Worm (Caenorhabditis elegans): ENCODE results near the gene vit-1.

Gene vit-1

ce11 chrX:7680545-7681330, 47.0 kb upstream of the vit-1 start, which contains the start of gene stn-2 (continued):
- TF ChIP-seq ces-1 (GFP tag; optimal IDR thresholded peaks at IDR 0.05) (no peak), ceh-44 (GFP tag; IDR thresholded peaks at IDR 0.05) (no peak), unc-39 (tag; optimal IDR thresholded peaks at IDR 0.05) (no peak), hlh-11 (tag; optimal IDR thresholded peaks at IDR 0.05) (peak; percentile 26), lin-29 (GFP tag; IDR thresholded peaks at IDR 0.05) (no peak), nhr-25 (tag; optimal IDR thresholded peaks at IDR 0.05; ENCODE audit: borderline replicate concordance, insufficient read depth) (no peak), nhr-111 (GFP tag; optimal IDR thresholded peaks at IDR 0.05) (no peak), nhr-6 (tag; optimal IDR thresholded peaks at IDR 0.05) (no peak), lin-13 (GFP tag; optimal IDR thresholded peaks at IDR 0.05) (no peak), zip-2 (tag; optimal IDR thresholded peaks at IDR 0.05) (no peak), lsy-2 (tag; optimal IDR thresholded peaks at IDR 0.05) (peak in 1 of 2 experiments; percentile 8), madf-5 (GFP tag; IDR thresholded peaks at IDR 0.05) (no peak), R02D3.7 (tag; optimal IDR thresholded peaks at IDR 0.05) (no peak), hmg-1.1 (GFP tag; IDR thresholded peaks at IDR 0.05) (no peak), saeg-2 (GFP tag; IDR thresholded peaks at IDR 0.05) (no peak), dmd-9 (GFP tag; IDR thresholded peaks at IDR 0.05) (0 out of 2 replicates have a peak, but pooled peaks have one; percentile 16), lin-1 (GFP tag; IDR thresholded peaks at IDR 0.05) (no peak), ceh-28 (tag; optimal IDR thresholded peaks at IDR 0.05) (no peak), rbr-2 (tag; optimal IDR thresholded peaks at IDR 0.05) (no peak)

- TF ChIP-seq lin-39 (tag; optimal IDR thresholded peaks at IDR 0.05): peak; percentile 50
- peak; percentile 65 for TF ChIP-seq hlh-30 (tag; optimal IDR thresholded peaks at IDR 0.05; ENCODE audit: insufficient read depth)
- peak; percentile 58 for TF ChIP-seq mep-1 (tag; optimal IDR thresholded peaks at IDR 0.05)
- TF ChIP-seq hmg-1.1 (GFP tag; IDR thresholded peaks at IDR 0.05): peak; percentile 23; the same call in 1 of the 2 replicates
- no peak for TF ChIP-seq nhr-11 (tag; optimal IDR thresholded peaks at IDR 0.05)
- TF ChIP-seq mdl-1 (tag; optimal IDR thresholded peaks at IDR 0.05): peak in 1 of 2 experiments; percentile 12
- TF ChIP-seq lsy-2 (tag; optimal IDR thresholded peaks at IDR 0.05): peak in 1 of 2 experiments; percentile 34
- peak in 1 of 2 experiments; percentile 99 for TF ChIP-seq unc-62 (GFP tag; optimal IDR thresholded peaks at IDR 0.05 in 1 of 2)
- TF ChIP-seq unc-62 (tag; optimal IDR thresholded peaks at IDR 0.05): no peak
- peak; percentile 91 for TF ChIP-seq fkh-10 (GFP tag; optimal IDR thresholded peaks at IDR 0.05)
- no peak for TF ChIP-seq fos-1 (tag; optimal IDR thresholded peaks at IDR 0.05)
- no peak for TF ChIP-seq aly-2 (tag; optimal IDR thresholded peaks at IDR 0.05)
- TF ChIP-seq F37D6.2 (tag; optimal IDR thresholded peaks at IDR 0.05): peak; percentile 54
- TF ChIP-seq dmd-6 (GFP tag; IDR thresholded peaks at IDR 0.05): no peak
- TF ChIP-seq mes-2 (tag; optimal IDR thresholded peaks at IDR 0.05; ENCODE audit: poor library complexity, severe bottlenecking): peak; percentile 57
- no peak for TF ChIP-seq daf-16 (GFP tag; optimal IDR thresholded peaks at IDR 0.05)
- peak; percentile 82 for TF ChIP-seq daf-16 (tag; optimal IDR thresholded peaks at IDR 0.05)
- 0 out of 2 replicates have a peak, but pooled peaks have one; percentile 42 for TF ChIP-seq ctbp-1 (GFP tag; IDR thresholded peaks at IDR 0.05)
- peak; percentile 76 for TF ChIP-seq ceh-28 (tag; optimal IDR thresholded peaks at IDR 0.05)
- TF ChIP-seq hlh-11 (tag; optimal IDR thresholded peaks at IDR 0.05): peak; percentile 3
These were observed 45.4 kb upstream of the vit-1 start, which contains the start of gene unc-18 for ce11 chrX:7681965-7682946. TSS of gene unc-18 (plus strand) at chrX:7682896.
